Worm (Caenorhabditis elegans): Measurements from ENCODE around the gene tra-3.

tra-3 gene

DNA sequence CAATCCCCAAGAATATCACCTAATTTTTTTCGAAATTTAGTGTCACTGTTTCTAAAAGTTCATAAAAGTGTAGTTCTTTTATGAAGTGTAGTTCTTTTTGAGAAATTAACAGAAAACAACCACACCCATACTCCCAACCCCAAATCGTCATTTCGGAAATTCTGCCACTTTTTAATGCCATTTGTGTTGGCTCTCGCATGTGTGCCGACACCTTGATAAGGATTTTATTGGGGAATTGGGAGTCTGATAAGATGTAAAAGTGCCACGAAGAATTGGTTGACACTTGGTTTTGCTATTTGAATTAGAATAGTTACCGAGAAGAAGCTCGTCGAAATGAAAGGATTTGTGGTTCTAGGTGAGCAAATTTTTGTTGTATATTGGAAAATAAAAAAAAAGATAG, 12.7 kb upstream of the tra-3 start, which contains the start of gene nspg-9:
nspg-9 (plus strand) TSS at position 234 of the 400 bp plus-strand sequence.
- no peak for TF ChIP-seq nhr-67 (tag; optimal IDR thresholded peaks at IDR 0.05)
- TF ChIP-seq elt-2 (tag; optimal IDR thresholded peaks at IDR 0.05): peak; percentile 87
- peak; percentile 65 for TF ChIP-seq pqm-1 (tag; optimal IDR thresholded peaks at IDR 0.05)

DNA sequence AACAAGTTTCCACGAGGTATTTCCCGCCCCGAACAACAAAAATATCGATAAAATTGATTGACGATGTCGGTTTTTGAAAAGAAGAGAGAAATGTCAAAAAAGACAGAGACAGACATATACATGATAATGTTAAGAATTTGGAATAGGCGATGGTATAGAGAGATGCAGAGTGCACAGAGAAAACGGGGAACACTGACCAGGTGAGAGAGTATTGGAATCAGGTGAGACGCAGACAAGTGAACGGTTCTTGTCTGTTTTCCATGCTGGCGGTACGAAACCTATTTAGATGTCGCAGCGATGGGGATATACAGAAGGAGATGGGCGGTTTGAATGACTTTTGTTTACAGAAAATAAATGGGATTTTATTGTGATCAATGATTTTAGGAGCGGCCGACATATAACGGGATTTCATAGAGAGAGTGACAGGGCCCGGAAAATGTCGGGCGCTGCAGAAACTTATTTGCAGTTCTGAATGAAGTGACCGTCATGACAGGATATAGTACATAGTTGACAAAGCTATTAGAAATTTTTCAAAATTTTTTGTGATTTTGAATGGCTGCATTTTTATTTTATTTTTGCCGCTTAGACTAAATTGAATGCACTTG, 1.3 kb upstream of the tra-3 start:
- no peak for TF ChIP-seq pha-4 (tag; optimal IDR thresholded peaks at IDR 0.05)
- peak; percentile 62 for TF ChIP-seq hmg-11 (tag; optimal IDR thresholded peaks at IDR 0.05)
- TF ChIP-seq elt-3 (tag; optimal IDR thresholded peaks at IDR 0.05): peak in 1 of 3 experiments; percentile 15
- TF ChIP-seq fkh-10 (GFP tag; optimal IDR thresholded peaks at IDR 0.05): no peak
- no peak for TF ChIP-seq ceh-16 (tag; optimal IDR thresholded peaks at IDR 0.05)
- peak; percentile 94 for TF ChIP-seq snpc-4 (tag; optimal IDR thresholded peaks at IDR 0.05)
- no peak for TF ChIP-seq pqm-1 (tag; optimal IDR thresholded peaks at IDR 0.05)
- no peak for TF ChIP-seq nhr-67 (tag; optimal IDR thresholded peaks at IDR 0.05)
- no peak for TF ChIP-seq nhr-237 (tag; optimal IDR thresholded peaks at IDR 0.05)
- no peak for TF ChIP-seq ZK546.5 (tag; optimal IDR thresholded peaks at IDR 0.05)
- no peak for TF ChIP-seq nhr-28 (tag; optimal IDR thresholded peaks at IDR 0.05)
- TF ChIP-seq lsy-12 (tag; optimal IDR thresholded peaks at IDR 0.05): no peak
- no peak for TF ChIP-seq jun-1 (tag; optimal IDR thresholded peaks at IDR 0.05)
- no peak for TF ChIP-seq lin-39 (tag; optimal IDR thresholded peaks at IDR 0.05)
- no peak for TF ChIP-seq nhr-77 (tag; optimal IDR thresholded peaks at IDR 0.05)
- TF ChIP-seq elt-1 (tag; optimal IDR thresholded peaks at IDR 0.05): no peak
- no peak for TF ChIP-seq egl-5 (tag; optimal IDR thresholded peaks at IDR 0.05)
- no peak for TF ChIP-seq mml-1 (tag; optimal IDR thresholded peaks at IDR 0.05)
- peak; percentile 56 for TF ChIP-seq nhr-43 (tag; optimal IDR thresholded peaks at IDR 0.05; ENCODE audit: poor library complexity, severe bottlenecking)
- no peak for TF ChIP-seq fos-1 (tag; optimal IDR thresholded peaks at IDR 0.05)
- peak; percentile 21 for TF ChIP-seq elt-2 (tag; optimal IDR thresholded peaks at IDR 0.05)
- no peak for TF ChIP-seq nhr-76 (tag; optimal IDR thresholded peaks at IDR 0.05)
- TF ChIP-seq ceh-28 (tag; optimal IDR thresholded peaks at IDR 0.05): peak; percentile 21
- TF ChIP-seq daf-12 (tag; optimal IDR thresholded peaks at IDR 0.05): no peak
- no peak for TF ChIP-seq unc-62 (GFP tag; optimal IDR thresholded peaks at IDR 0.05)
- TF ChIP-seq nfya-1 (tag; optimal IDR thresholded peaks at IDR 0.05; ENCODE audit: insufficient read depth): peak; percentile 1
- peak; percentile 30 for TF ChIP-seq nhr-25 (tag; optimal IDR thresholded peaks at IDR 0.05)
- no peak for TF ChIP-seq eor-1 (tag; optimal IDR thresholded peaks at IDR 0.05)
- TF ChIP-seq ztf-11 (tag; optimal IDR thresholded peaks at IDR 0.05): no peak
- TF ChIP-seq lin-15B (tag; optimal IDR thresholded peaks at IDR 0.05): no peak
- TF ChIP-seq skn-1 (tag; optimal IDR thresholded peaks at IDR 0.05): no peak
- no peak for TF ChIP-seq nhr-12 (tag; optimal IDR thresholded peaks at IDR 0.05)
- TF ChIP-seq nhr-23 (tag; optimal IDR thresholded peaks at IDR 0.05): peak; percentile 42
- TF ChIP-seq sea-2 (GFP tag; optimal IDR thresholded peaks at IDR 0.05): no peak
- TF ChIP-seq ceh-82 (tag; optimal IDR thresholded peaks at IDR 0.05): no peak

DNA sequence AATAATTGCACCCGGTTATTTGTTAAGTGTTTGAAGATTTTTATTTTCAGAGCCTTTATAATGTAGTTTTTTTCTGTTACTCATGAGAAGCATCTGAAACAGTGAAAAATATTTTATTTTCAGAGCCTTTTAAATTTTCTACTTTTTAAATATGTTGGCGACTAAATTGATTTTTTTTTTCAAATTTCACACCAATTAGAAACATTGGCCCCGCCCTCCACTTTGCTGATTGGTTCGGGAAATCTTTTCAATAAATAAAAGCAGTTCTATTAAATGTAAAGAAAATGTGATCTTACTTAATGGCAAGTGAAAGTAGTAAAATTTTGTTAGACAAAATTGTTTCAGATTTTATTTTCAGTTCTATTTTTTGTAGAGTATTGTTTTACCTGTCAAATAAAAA, 6.6 kb downstream of the tra-3 start:
- TF ChIP-seq nfya-1 (tag; optimal IDR thresholded peaks at IDR 0.05; ENCODE audit: insufficient read depth) (peak; percentile 72), ama-1 (optimal IDR thresholded peaks at IDR 0.05) (no peak), lsy-12 (tag; optimal IDR thresholded peaks at IDR 0.05) (no peak), snpc-4 (tag; optimal IDR thresholded peaks at IDR 0.05) (no peak)

DNA sequence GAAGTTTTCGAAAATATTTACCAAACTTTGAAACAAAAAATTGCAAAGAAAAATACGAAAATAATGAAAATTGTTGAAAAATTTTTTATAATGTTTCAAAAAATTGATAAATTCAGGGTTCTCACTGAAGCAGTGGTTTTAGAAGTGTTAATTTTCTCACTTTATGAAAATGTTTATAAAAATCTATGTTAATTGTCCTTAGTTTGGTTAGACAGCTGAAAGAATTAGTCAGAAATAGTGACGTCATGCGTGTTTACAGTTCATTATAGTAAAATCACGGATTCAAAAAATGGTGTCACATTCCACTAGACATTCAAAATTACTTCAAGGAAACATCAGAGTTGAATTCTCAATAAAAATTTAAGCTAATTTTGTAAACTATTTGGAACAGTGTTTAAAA, 8.1 kb downstream of the tra-3 start:
- TF ChIP-seq skn-1 (tag; optimal IDR thresholded peaks at IDR 0.05): no peak
- no peak for TF ChIP-seq nhr-25 (tag; optimal IDR thresholded peaks at IDR 0.05)
- no peak for TF ChIP-seq hmg-11 (tag; optimal IDR thresholded peaks at IDR 0.05)
- TF ChIP-seq fos-1 (tag; optimal IDR thresholded peaks at IDR 0.05): no peak
- no peak for TF ChIP-seq pqm-1 (tag; optimal IDR thresholded peaks at IDR 0.05)
- TF ChIP-seq mml-1 (tag; optimal IDR thresholded peaks at IDR 0.05): no peak
- TF ChIP-seq jun-1 (tag; optimal IDR thresholded peaks at IDR 0.05): no peak
- TF ChIP-seq nhr-11 (tag; optimal IDR thresholded peaks at IDR 0.05): no peak
- no peak for TF ChIP-seq R02D3.7 (tag; optimal IDR thresholded peaks at IDR 0.05)
- TF ChIP-seq ztf-11 (tag; optimal IDR thresholded peaks at IDR 0.05): no peak
- TF ChIP-seq fkh-10 (GFP tag; optimal IDR thresholded peaks at IDR 0.05): no peak
- TF ChIP-seq nhr-77 (tag; optimal IDR thresholded peaks at IDR 0.05): no peak
- no peak for TF ChIP-seq nfya-1 (tag; optimal IDR thresholded peaks at IDR 0.05; ENCODE audit: insufficient read depth)
- no peak for TF ChIP-seq ZK546.5 (tag; optimal IDR thresholded peaks at IDR 0.05)
- TF ChIP-seq sea-2 (GFP tag; optimal IDR thresholded peaks at IDR 0.05): no peak
- no peak for TF ChIP-seq daf-12 (tag; optimal IDR thresholded peaks at IDR 0.05)
- TF ChIP-seq ztf-4 (tag; optimal IDR thresholded peaks at IDR 0.05): no peak
- TF ChIP-seq lin-39 (tag; optimal IDR thresholded peaks at IDR 0.05): no peak

All from whole organism, L3 larva.